Worm (Caenorhabditis elegans) whole organism, L1 larva: ENCODE results near the gene rike-1.
A peak's percentile ranks its signal among the peaks of the same experiment; 100 is the strongest.

Source experiments
- C04F5.9 ChIP-seq: sonication (generic microtip); optimal IDR thresholded peaks from 2 replicates; lab custom pipeline; 2016; ENCODE audit warnings: missing genetic modification characterization, missing compliant biosample characterization
- alr-1 ChIP-seq: fragments of 200-800 bp; sonication (Bioruptor generic); optimal IDR thresholded peaks from 2 replicates; lab custom pipeline; 2018; ENCODE audit warnings: borderline replicate concordance, mild to moderate bottlenecking, missing genetic modification characterization, missing compliant biosample characterization
- aly-2 ChIP-seq: fragments of 150-350 bp; optimal IDR thresholded peaks from 2 replicates; lab custom pipeline; 2014; ENCODE audit warnings: missing biosample characterization, missing genetic modification characterization
- blmp-1 ChIP-seq: fragments of 150-350 bp; optimal IDR thresholded peaks from 2 replicates; lab custom pipeline; 2014; ENCODE audit warnings: missing biosample characterization, missing genetic modification characterization
- ceh-8 ChIP-seq: fragments of 200-800 bp; sonication (Bioruptor generic); optimal IDR thresholded peaks from 2 replicates; lab custom pipeline; 2018; ENCODE audit warnings: mild to moderate bottlenecking, missing genetic modification characterization, moderate library complexity, missing compliant biosample characterization
- dpl-1 ChIP-seq, 3 experiments: fragments of 150-350 bp in 2 of 3; sonication (generic microtip) in 1 of 3; optimal IDR thresholded peaks; 2 replicates each; lab custom pipeline; 2014 to 2017; ENCODE audit warnings: missing biosample characterization in 3 of 3, missing genetic modification characterization in 3 of 3, missing genetic modification reagents in 3 of 3
- efl-1 ChIP-seq, 4 experiments: fragments of 150-350 bp; optimal IDR thresholded peaks in 3 of 4; peaks in 1 of 4; 1 replicate in 1 of 4; 2 replicates in 3 of 4; lab custom pipeline; 2014; ENCODE audit warnings: missing biosample characterization in 2 of 4, missing genetic modification characterization in 2 of 4, missing genetic modification reagents in 2 of 4
- efl-3 ChIP-seq: fragments of 200-800 bp; sonication (Bioruptor generic); optimal IDR thresholded peaks from 2 replicates; lab custom pipeline; 2018; ENCODE audit warnings: mild to moderate bottlenecking, missing genetic modification characterization, missing compliant biosample characterization
- egl-13 ChIP-seq: sonication (generic microtip); optimal IDR thresholded peaks from 2 replicates; lab custom pipeline; 2016; ENCODE audit warnings: missing genotype, missing genetic modification reagents, missing genetic modification characterization, missing compliant biosample characterization
- elt-2 ChIP-seq: sonication (generic microtip); optimal IDR thresholded peaks from 2 replicates; lab custom pipeline; 2016; ENCODE audit warnings: missing genetic modification characterization, mild to moderate bottlenecking, inconsistent platforms, missing compliant biosample characterization, missing genetic modification reagents
- elt-3 ChIP-seq, 6 experiments: fragments of 150-350 bp in 1 of 6; sonication (generic microtip); optimal IDR thresholded peaks; 2 replicates each; lab custom pipeline; 2017 to 2018; ENCODE audit warnings: missing biosample characterization in 6 of 6, missing genetic modification characterization in 6 of 6, inconsistent platforms in 1 of 6
- fkh-10 ChIP-seq: sonication (generic microtip); optimal IDR thresholded peaks from 2 replicates; lab custom pipeline; 2017; ENCODE audit warnings: missing biosample characterization, missing genetic modification reagents, missing genetic modification characterization
- fkh-4 ChIP-seq: sonication (generic microtip); optimal IDR thresholded peaks from 2 replicates; lab custom pipeline; 2016; ENCODE audit warnings: missing compliant biosample characterization, missing genetic modification characterization, borderline replicate concordance
- fkh-8 ChIP-seq: sonication (generic microtip); optimal IDR thresholded peaks from 2 replicates; lab custom pipeline; 2016; ENCODE audit warnings: mild to moderate bottlenecking, missing genetic modification characterization, missing compliant biosample characterization
- irx-1 ChIP-seq: sonication (generic microtip); optimal IDR thresholded peaks from 2 replicates; lab custom pipeline; 2016; ENCODE audit warnings: missing genetic modification characterization, missing compliant biosample characterization
- lin-13 ChIP-seq: fragments of 150-350 bp; optimal IDR thresholded peaks from 2 replicates; lab custom pipeline; 2014; ENCODE audit warnings: missing biosample characterization, missing genetic modification reagents, missing genetic modification characterization
- lin-14 ChIP-seq: fragments of 200-800 bp; sonication (Bioruptor generic); optimal IDR thresholded peaks from 2 replicates; lab custom pipeline; 2018; ENCODE audit warnings: mild to moderate bottlenecking, missing genetic modification characterization, moderate library complexity, missing compliant biosample characterization
- lin-15B ChIP-seq: fragments of 150-350 bp; sonication (generic microtip); optimal IDR thresholded peaks from 3 replicates; lab custom pipeline; 2014; ENCODE audit warnings: missing biosample characterization, missing genetic modification characterization
- lin-35 ChIP-seq, 2 experiments: fragments of 150-350 bp; optimal IDR thresholded peaks; 2 replicates each; lab custom pipeline; 2014; ENCODE audit warnings: missing biosample characterization in 2 of 2, missing genetic modification characterization in 2 of 2, missing genetic modification reagents in 2 of 2
- lsy-2 ChIP-seq, 2 experiments: fragments of 150-350 bp; optimal IDR thresholded peaks; 2 replicates each; lab custom pipeline; 2014; ENCODE audit warnings: missing biosample characterization in 2 of 2, missing genetic modification characterization in 2 of 2
- nhr-20 ChIP-seq: sonication (generic microtip); optimal IDR thresholded peaks from 2 replicates; lab custom pipeline; 2016; ENCODE audit warnings: mild to moderate bottlenecking, missing genetic modification characterization, missing compliant biosample characterization
- nhr-237 ChIP-seq: fragments of 150-350 bp; optimal IDR thresholded peaks from 2 replicates; lab custom pipeline; 2014; ENCODE audit warnings: missing biosample characterization, missing genetic modification characterization
- nhr-28 ChIP-seq: fragments of 150-350 bp; optimal IDR thresholded peaks from 2 replicates; lab custom pipeline; 2014; ENCODE audit warnings: missing biosample characterization, missing genetic modification characterization
- nhr-47 ChIP-seq: sonication (generic microtip); optimal IDR thresholded peaks from 2 replicates; lab custom pipeline; 2016; ENCODE audit warnings: mild to moderate bottlenecking, missing genetic modification characterization, moderate library complexity, missing compliant biosample characterization
- nhr-71 ChIP-seq: sonication (generic microtip); optimal IDR thresholded peaks from 2 replicates; lab custom pipeline; 2016; ENCODE audit warnings: mild to moderate bottlenecking, missing genetic modification characterization, moderate library complexity, missing compliant biosample characterization
- nhr-77 ChIP-seq: fragments of 150-350 bp; optimal IDR thresholded peaks from 2 replicates; lab custom pipeline; 2014; ENCODE audit warnings: missing biosample characterization, missing genetic modification characterization
- nhr-85 ChIP-seq: sonication (generic microtip); peaks from one replicate; lab custom pipeline; 2016; ENCODE audit warnings: missing genetic modification characterization, inconsistent platforms, missing compliant biosample characterization
- nhr-90 ChIP-seq: sonication (generic microtip); optimal IDR thresholded peaks from 2 replicates; lab custom pipeline; 2016; ENCODE audit warnings: mild to moderate bottlenecking, missing genetic modification characterization, missing compliant biosample characterization; ENCODE audit not compliant: poor library complexity
- snu-23 ChIP-seq: sonication (generic microtip); optimal IDR thresholded peaks from 2 replicates; lab custom pipeline; 2016; ENCODE audit warnings: missing genetic modification characterization, missing compliant biosample characterization
- sox-4 ChIP-seq: sonication (generic microtip); optimal IDR thresholded peaks from 2 replicates; lab custom pipeline; 2016; ENCODE audit warnings: missing genetic modification characterization, missing compliant biosample characterization
- swsn-7 ChIP-seq: sonication (generic microtip); optimal IDR thresholded peaks from 2 replicates; lab custom pipeline; 2016; ENCODE audit warnings: missing genetic modification characterization, missing compliant biosample characterization
- tbx-2 ChIP-seq: sonication (generic microtip); optimal IDR thresholded peaks from 2 replicates; lab custom pipeline; 2016; ENCODE audit warnings: missing genetic modification characterization, missing compliant biosample characterization
- unc-130 ChIP-seq: fragments of 150-350 bp; optimal IDR thresholded peaks from 2 replicates; lab custom pipeline; 2017; ENCODE audit warnings: missing biosample characterization, missing genetic modification characterization, inconsistent platforms
- unc-30 ChIP-seq: sonication (generic microtip); optimal IDR thresholded peaks from 2 replicates; lab custom pipeline; 2017; ENCODE audit warnings: missing biosample characterization, missing genetic modification characterization
- unc-98 ChIP-seq: fragments of 200-800 bp; sonication (Bioruptor generic); IDR thresholded peaks from 2 replicates; pipeline ENCODE4 v1.3.6; 2022; ENCODE audit warnings: missing genetic modification characterization, missing compliant biosample characterization
- vab-15 ChIP-seq: sonication (generic microtip); optimal IDR thresholded peaks from 2 replicates; lab custom pipeline; 2017; ENCODE audit warnings: missing genotype, mild to moderate bottlenecking, missing genetic modification characterization, missing compliant biosample characterization
- ztf-4 ChIP-seq: fragments of 150-350 bp; optimal IDR thresholded peaks from 2 replicates; lab custom pipeline; 2014; ENCODE audit warnings: missing biosample characterization, missing genetic modification characterization

The rike-1 gene

DNA sequence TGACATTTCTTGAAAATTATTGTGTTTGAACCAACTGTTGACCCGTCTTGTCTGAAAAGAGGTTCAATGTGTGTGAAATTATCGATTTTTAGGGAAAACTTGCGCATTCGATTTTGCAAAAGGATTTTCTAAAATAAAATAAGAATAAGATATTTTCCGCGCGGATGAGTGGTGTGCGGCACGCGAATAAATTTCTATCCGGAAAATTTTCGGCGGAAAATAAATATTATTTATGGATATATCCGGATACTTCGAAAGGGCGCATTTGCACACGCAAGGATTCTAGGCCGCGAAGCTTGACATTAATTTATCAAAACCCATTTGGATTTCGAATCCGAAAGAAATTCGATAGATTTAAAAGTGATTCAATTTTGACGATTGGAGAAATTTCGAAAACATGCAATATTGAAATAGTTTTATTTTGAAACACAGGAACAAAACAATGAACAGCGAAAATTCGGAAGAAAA, at the start of gene rike-1:
Gene rike-1 (minus strand): TSS at position 51 of the 468 bp plus-strand sequence.
- TF ChIP-seq lin-35 (GFP tag; optimal IDR thresholded peaks at IDR 0.05; lab: Kevin White, UChicago), result peak in 1 of 2 experiments; percentile 2
- peak in 1 of 2 experiments; percentile 56 for TF ChIP-seq lsy-2 (tag; optimal IDR thresholded peaks at IDR 0.05; lab: Kevin White, UChicago)
- no peak for TF ChIP-seq sox-4 (tag; lab: Kevin White, UChicago)
- peak; percentile 15 for TF ChIP-seq fkh-8 (tag; lab: Kevin White, UChicago)
- peak in 1 of 3 experiments; percentile 49 for TF ChIP-seq dpl-1 (GFP tag; optimal IDR thresholded peaks at IDR 0.05; lab: Kevin White, UChicago)
- TF ChIP-seq nhr-71 (tag; lab: Kevin White, UChicago), result peak; percentile 42
- no peak for TF ChIP-seq fkh-4
- no peak for TF ChIP-seq vab-15 (tag; lab: Kevin White, UChicago)
- peak; percentile 21 for TF ChIP-seq nhr-47
- peak; percentile 27 to 34 for TF ChIP-seq efl-1 (optimal IDR thresholded peaks at IDR 0.05; lab: Kevin White, UChicago)
- TF ChIP-seq efl-1 (GFP tag; optimal IDR thresholded peaks at IDR 0.05 in 1 of 2; lab: Kevin White, UChicago), result no peak
- no peak for TF ChIP-seq nhr-77
- TF ChIP-seq lin-14 (GFP tag; lab: Kevin White, UChicago), result peak; percentile 59
- TF ChIP-seq ceh-8 (GFP tag; lab: Kevin White, UChicago), result no peak
- TF ChIP-seq lin-15B (tag; lab: Kevin White, UChicago), result peak; percentile 14
- TF ChIP-seq alr-1, result no peak
- TF ChIP-seq ztf-4 (tag; lab: Kevin White, UChicago), result no peak
- no peak for TF ChIP-seq aly-2 (tag; lab: Kevin White, UChicago)
- TF ChIP-seq nhr-85 (tag; lab: Kevin White, UChicago), result no peak
- peak; percentile 52 for TF ChIP-seq blmp-1 (tag; lab: Kevin White, UChicago)
- TF ChIP-seq unc-30, result no peak
- TF ChIP-seq elt-2 (tag; lab: Kevin White, UChicago), result no peak
- TF ChIP-seq nhr-90, result no peak
- TF ChIP-seq nhr-237 (tag; lab: Kevin White, UChicago), result no peak
- no peak for TF ChIP-seq nhr-28 (tag; lab: Kevin White, UChicago)
- TF ChIP-seq lin-13 (GFP tag; lab: Kevin White, UChicago), result no peak
- TF ChIP-seq snu-23 (GFP tag; lab: Kevin White, UChicago), result peak; percentile 2
- TF ChIP-seq, all 84 proteins: peak for 11

DNA sequence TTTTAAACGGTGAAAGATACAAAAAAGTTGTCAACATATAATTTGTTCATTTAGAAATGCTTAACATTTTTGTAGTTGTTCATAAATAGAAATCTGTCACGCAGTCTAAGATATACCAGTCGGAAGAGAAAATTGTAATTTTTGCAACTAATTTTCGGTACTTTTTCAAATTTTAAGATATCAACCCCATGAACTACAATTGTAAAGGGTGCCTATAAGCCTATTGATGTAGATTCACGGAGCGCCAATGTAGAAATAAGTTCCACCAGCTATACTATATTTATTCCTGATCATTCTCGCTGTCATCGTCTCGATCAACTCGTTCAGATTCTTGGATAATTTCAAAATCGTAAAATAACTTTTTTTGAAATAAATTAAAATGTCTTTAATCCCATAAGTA, 49.3 kb upstream of the rike-1 start:
- TF ChIP-seq unc-130 (tag; lab: Kevin White, UChicago) (no peak), elt-2 (tag; lab: Kevin White, UChicago) (no peak), irx-1 (no peak), fkh-10 (no peak), unc-98 (GFP tag; lab: Robert Waterston, UW) (no peak), C04F5.9 (tag; lab: Kevin White, UChicago) (no peak), fkh-8 (tag; lab: Kevin White, UChicago) (no peak), efl-3 (GFP tag; lab: Kevin White, UChicago) (no peak)

DNA sequence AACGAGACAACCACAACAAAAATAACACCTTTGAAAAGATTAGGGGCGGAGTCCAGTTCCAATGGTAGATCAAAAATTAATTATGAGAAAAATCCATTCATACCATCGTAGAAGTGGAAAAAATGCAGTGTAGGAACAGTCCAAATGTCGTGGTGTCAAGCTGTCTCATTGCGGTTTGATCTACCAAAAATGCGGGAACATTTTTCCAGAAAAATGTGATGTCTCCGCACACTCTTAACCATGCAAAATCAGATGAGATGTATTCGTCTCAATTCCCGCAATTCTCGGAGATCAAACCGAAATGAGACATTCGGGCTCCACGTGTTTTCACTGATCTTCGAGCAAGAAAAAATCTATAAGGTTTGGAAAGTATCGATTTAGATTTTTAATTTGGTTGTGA, 48.4 kb upstream of the rike-1 start:
- TF ChIP-seq lin-13 (GFP tag; lab: Kevin White, UChicago) (no peak), nhr-20 (no peak), egl-13 (no peak)

DNA sequence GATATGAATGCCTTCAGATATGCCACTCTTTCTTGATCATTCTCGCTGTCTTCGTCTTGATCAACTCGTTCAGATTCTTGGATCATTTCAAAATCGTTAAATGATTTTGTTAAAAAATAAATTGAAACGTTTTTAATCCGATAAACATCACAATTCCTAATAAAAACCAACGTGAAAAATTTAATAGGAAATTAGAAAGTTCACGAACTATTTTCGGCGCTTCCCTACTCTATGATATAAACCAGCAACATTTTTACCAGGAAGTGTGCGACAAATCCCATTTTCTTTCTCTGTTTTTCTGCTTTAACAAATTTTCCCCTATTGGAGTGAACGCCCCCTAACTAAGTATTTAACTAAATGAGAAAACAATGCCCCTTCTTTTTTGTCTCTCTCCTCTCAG, 39.7 kb upstream of the rike-1 start, which contains the start of gene Y40H4A.2:
Gene Y40H4A.2 (minus strand): TSS at position 101 of the 400 bp plus-strand sequence.
- TF ChIP-seq alr-1, result no peak
- TF ChIP-seq ztf-4 (tag; lab: Kevin White, UChicago), result no peak
- TF ChIP-seq tbx-2, result no peak
- no peak for TF ChIP-seq elt-3 (tag; optimal IDR thresholded peaks at IDR 0.05; lab: Kevin White, UChicago)
- TF ChIP-seq nhr-85 (tag; lab: Kevin White, UChicago), result no peak
- no peak for TF ChIP-seq nhr-47
- TF ChIP-seq swsn-7 (tag; lab: Kevin White, UChicago), result no peak
